Fruit fly (Drosophila melanogaster) whole organism, embryonic: Measurements from ENCODE around the gene CG31103.

ENCODE experiments used
- ATbp ChIP-seq: fragments of 200-800 bp; sonication (Bioruptor generic); optimal IDR thresholded peaks from 2 replicates; lab custom pipeline; 2017; ENCODE audit warnings: missing biosample characterization, mild to moderate bottlenecking, missing genetic modification characterization, missing genetic modification reagents
- C15 ChIP-seq: fragments of 200-800 bp; sonication (Bioruptor generic); IDR thresholded peaks from 3 replicates; pipeline ENCODE4 v1.3.6; 2022; ENCODE audit warnings: missing biosample characterization, missing genetic modification characterization
- CG12155 ChIP-seq: fragments of 200-800 bp; sonication (Bioruptor generic); optimal IDR thresholded peaks from 3 replicates; lab custom pipeline; 2016; ENCODE audit warnings: missing biosample characterization, missing genetic modification characterization
- CG1233 ChIP-seq: fragments of 200-800 bp; sonication (Bioruptor generic); optimal IDR thresholded peaks from 4 replicates; lab custom pipeline; 2018; ENCODE audit warnings: missing biosample characterization, mild to moderate bottlenecking, missing genetic modification characterization
- CG12744 ChIP-seq: fragments of 200-800 bp; sonication (Bioruptor generic); optimal IDR thresholded peaks from 2 replicates; lab custom pipeline; 2016; ENCODE audit warnings: missing biosample characterization, missing genetic modification characterization
- CG17359 ChIP-seq: fragments of 200-800 bp; sonication (Bioruptor generic); optimal IDR thresholded peaks from 3 replicates; lab custom pipeline; 2018; ENCODE audit warnings: missing biosample characterization, mild to moderate bottlenecking, missing genetic modification characterization, moderate library complexity
- CG17361 ChIP-seq: fragments of 200-800 bp; sonication (Bioruptor generic); IDR thresholded peaks from 3 replicates; pipeline ENCODE4 v1.3.6; 2022; ENCODE audit warnings: missing biosample characterization, missing genetic modification characterization
- CG17568 ChIP-seq: fragments of 200-800 bp; sonication (Bioruptor generic); optimal IDR thresholded peaks from 2 replicates; lab custom pipeline; 2018; ENCODE audit warnings: missing biosample characterization, mild to moderate bottlenecking, missing genetic modification characterization, moderate library complexity
- CG1792 ChIP-seq: fragments of 200-800 bp; sonication (Bioruptor generic); optimal IDR thresholded peaks from 2 replicates; lab custom pipeline; 2016; ENCODE audit warnings: missing biosample characterization, missing genetic modification characterization
- CG2889 ChIP-seq: fragments of 200-800 bp; sonication (Bioruptor generic); IDR thresholded peaks from 3 replicates; pipeline ENCODE4 v1.3.6; 2022; ENCODE audit warnings: missing biosample characterization, missing genetic modification characterization
- CG30431 ChIP-seq: fragments of 200-800 bp; sonication (Bioruptor generic); optimal IDR thresholded peaks from 2 replicates; lab custom pipeline; 2017; ENCODE audit warnings: missing biosample characterization, missing genetic modification characterization
- CG33557 ChIP-seq: fragments of 200-800 bp; sonication (Bioruptor generic); optimal IDR thresholded peaks from 2 replicates; lab custom pipeline; 2019; ENCODE audit warnings: missing biosample characterization, mild to moderate bottlenecking, missing genetic modification characterization, moderate library complexity
- CG34422 ChIP-seq: fragments of 200-800 bp; sonication (Bioruptor generic); IDR thresholded peaks from 3 replicates; pipeline ENCODE4 v1.3.6; 2022; ENCODE audit warnings: missing biosample characterization, missing genetic modification characterization
- CG43689 ChIP-seq: fragments of 200-800 bp; sonication (Bioruptor generic); IDR thresholded peaks from 2 replicates; pipeline ENCODE4 v1.3.6; 2022; ENCODE audit warnings: missing biosample characterization, missing genetic modification characterization
- CG6254 ChIP-seq: fragments of 200-800 bp; sonication (Bioruptor generic); optimal IDR thresholded peaks from 3 replicates; lab custom pipeline; 2017; ENCODE audit warnings: mild to moderate bottlenecking, missing biosample characterization, missing genetic modification reagents, missing genetic modification characterization
- CG6272 ChIP-seq: fragments of 200-800 bp; sonication (Bioruptor generic); IDR thresholded peaks from 2 replicates; pipeline ENCODE4 v1.3.6; 2022; ENCODE audit warnings: missing biosample characterization, missing genetic modification characterization
- CG6654 ChIP-seq: fragments of 200-800 bp; sonication (Bioruptor generic); optimal IDR thresholded peaks from 2 replicates; lab custom pipeline; 2017; ENCODE audit warnings: missing biosample characterization, mild to moderate bottlenecking, missing genetic modification characterization
- CG6689 ChIP-seq: fragments of 200-800 bp; sonication (Bioruptor generic); IDR thresholded peaks from 2 replicates; pipeline ENCODE4 v1.3.6; 2022; ENCODE audit warnings: missing biosample characterization, missing genetic modification characterization
- CG8359 ChIP-seq: fragments of 200-800 bp; sonication (Bioruptor generic); optimal IDR thresholded peaks from 2 replicates; lab custom pipeline; 2017; ENCODE audit warnings: missing biosample characterization, mild to moderate bottlenecking, missing genetic modification characterization, borderline replicate concordance
- CG8944 ChIP-seq: fragments of 200-800 bp; sonication (Bioruptor generic); optimal IDR thresholded peaks from 3 replicates; lab custom pipeline; 2016; ENCODE audit warnings: missing biosample characterization, missing genetic modification characterization
- CG9797 ChIP-seq: fragments of 200-800 bp; sonication (Bioruptor generic); optimal IDR thresholded peaks from 3 replicates; lab custom pipeline; 2018; ENCODE audit warnings: missing biosample characterization, mild to moderate bottlenecking, missing genetic modification characterization
- Dek ChIP-seq: fragments of 200-800 bp; sonication (Bioruptor generic); optimal IDR thresholded peaks from 3 replicates; lab custom pipeline; 2019; ENCODE audit warnings: missing biosample characterization, mild to moderate bottlenecking, missing genetic modification characterization, moderate library complexity
- Dref ChIP-seq: fragments of 200-800 bp; sonication (Bioruptor generic); IDR thresholded peaks from 2 replicates; pipeline ENCODE4 v1.3.6; 2022; ENCODE audit warnings: missing biosample characterization, missing genetic modification characterization
- E2f2 ChIP-seq: fragments of 200-800 bp; sonication (Bioruptor generic); IDR thresholded peaks from 2 replicates; pipeline ENCODE4 v1.3.6; 2022; ENCODE audit warnings: missing biosample characterization, missing genetic modification characterization
- Ets65A ChIP-seq: fragments of 200-800 bp; sonication (Bioruptor generic); peaks from one replicate; lab custom pipeline; 2016; ENCODE audit warnings: missing biosample characterization, missing genetic modification characterization
- Ets97D ChIP-seq: fragments of 200-800 bp; sonication (Bioruptor generic); optimal IDR thresholded peaks from 3 replicates; lab custom pipeline; 2016; ENCODE audit warnings: missing biosample characterization, missing genetic modification characterization
- Fer3 ChIP-seq: fragments of 200-800 bp; sonication (Bioruptor generic); optimal IDR thresholded peaks from 2 replicates; lab custom pipeline; 2018; ENCODE audit warnings: missing biosample characterization, mild to moderate bottlenecking, missing genetic modification characterization, moderate library complexity
- Hr39 ChIP-seq: fragments of >200 bp; optimal IDR thresholded peaks from 2 replicates; lab custom pipeline; 2017
- Lpt ChIP-seq: fragments of >200 bp; optimal IDR thresholded peaks from 2 replicates; lab custom pipeline; 2018; ENCODE audit warnings: missing biosample characterization, missing genetic modification characterization
- Med ChIP-seq: fragments of 200-800 bp; sonication (Bioruptor generic); peaks from one replicate; lab custom pipeline; 2016; ENCODE audit warnings: missing biosample characterization, missing genetic modification characterization, mild to moderate bottlenecking, inconsistent platforms, moderate library complexity
- Meics ChIP-seq: fragments of 200-800 bp; sonication (Bioruptor generic); optimal IDR thresholded peaks from 2 replicates; lab custom pipeline; 2017; ENCODE audit warnings: missing biosample characterization, mild to moderate bottlenecking, missing genetic modification characterization
- NC2β ChIP-seq: fragments of 200-800 bp; sonication (Bioruptor generic); optimal IDR thresholded peaks from 2 replicates; lab custom pipeline; 2016; ENCODE audit warnings: missing biosample characterization, missing genetic modification characterization
- Ravus ChIP-seq: fragments of 200-800 bp; sonication (Bioruptor generic); IDR thresholded peaks from 2 replicates; pipeline ENCODE4 v1.3.6; 2022; ENCODE audit warnings: missing biosample characterization, missing genetic modification characterization
- Rfx ChIP-seq: fragments of 200-800 bp; sonication (Bioruptor generic); IDR thresholded peaks from 2 replicates; pipeline ENCODE4 v1.3.6; 2022; ENCODE audit warnings: missing biosample characterization, missing genetic modification characterization
- Spps ChIP-seq: fragments of 200-800 bp; sonication (Bioruptor generic); optimal IDR thresholded peaks from 2 replicates; lab custom pipeline; 2018; ENCODE audit warnings: missing biosample characterization, mild to moderate bottlenecking, missing genetic modification characterization
- Sry-β ChIP-seq: fragments of 200-800 bp; sonication (Bioruptor generic); optimal IDR thresholded peaks from 2 replicates; lab custom pipeline; 2018; ENCODE audit warnings: missing biosample characterization, mild to moderate bottlenecking, missing genetic modification characterization, moderate library complexity
- Trl ChIP-seq, 3 experiments: fragments of >200 bp in 2 of 3; fragments of 200-800 bp in 1 of 3; sonication (Bioruptor generic) in 1 of 3; optimal IDR thresholded peaks; 2 replicates in 1 of 3; 3 replicates in 2 of 3; lab custom pipeline; 2016 to 2017; ENCODE audit warnings: missing biosample characterization in 1 of 3, missing genetic modification characterization in 1 of 3
- ab ChIP-seq: fragments of 200-800 bp; sonication (Bioruptor generic); optimal IDR thresholded peaks from 2 replicates; lab custom pipeline; 2016; ENCODE audit warnings: missing biosample characterization, missing genetic modification characterization
- ac ChIP-seq: fragments of 200-800 bp; sonication (Bioruptor generic); optimal IDR thresholded peaks from 3 replicates; lab custom pipeline; 2017; ENCODE audit warnings: missing biosample characterization, mild to moderate bottlenecking, missing genetic modification characterization
- aop ChIP-seq: fragments of 200-800 bp; sonication (Bioruptor generic); IDR thresholded peaks from 2 replicates; pipeline ENCODE4 v1.3.6; 2022; ENCODE audit warnings: missing biosample characterization, missing genetic modification characterization
- bbx ChIP-seq: fragments of 200-800 bp; sonication (Bioruptor generic); IDR thresholded peaks from 2 replicates; pipeline ENCODE4 v1.3.6; 2022; ENCODE audit warnings: missing biosample characterization, missing genetic modification characterization; ENCODE audit not compliant: partially characterized antibody
- cwo ChIP-seq: fragments of 200-800 bp; sonication (Bioruptor generic); optimal IDR thresholded peaks from 3 replicates; lab custom pipeline; 2017; ENCODE audit warnings: missing biosample characterization, missing genetic modification characterization, mild to moderate bottlenecking, moderate library complexity, missing genetic modification reagents
- fu2 ChIP-seq: fragments of 200-800 bp; sonication (Bioruptor generic); optimal IDR thresholded peaks from 2 replicates; lab custom pipeline; 2016; ENCODE audit warnings: missing biosample characterization, missing genetic modification characterization
- gsb-n ChIP-seq: fragments of 200-800 bp; sonication (Bioruptor generic); optimal IDR thresholded peaks from 3 replicates; lab custom pipeline; 2018; ENCODE audit warnings: missing biosample characterization, mild to moderate bottlenecking, missing genetic modification characterization
- hth ChIP-seq: fragments of >200 bp; optimal IDR thresholded peaks from 2 replicates; lab custom pipeline; 2017; ENCODE audit warnings: inconsistent platforms
- jumu ChIP-seq: fragments of 200-800 bp; sonication (Bioruptor generic); optimal IDR thresholded peaks from 3 replicates; lab custom pipeline; 2016; ENCODE audit warnings: missing biosample characterization, missing genetic modification characterization
- p53 ChIP-seq: fragments of 200-800 bp; sonication (Bioruptor generic); optimal IDR thresholded peaks from 2 replicates; lab custom pipeline; 2016; ENCODE audit warnings: missing biosample characterization, missing genetic modification characterization
- scrt ChIP-seq: fragments of 200-800 bp; sonication (Bioruptor generic); optimal IDR thresholded peaks from 2 replicates; lab custom pipeline; 2018; ENCODE audit warnings: missing biosample characterization, mild to moderate bottlenecking, missing genetic modification characterization, moderate library complexity
- ssp ChIP-seq: fragments of 200-800 bp; sonication (Bioruptor generic); IDR thresholded peaks from 2 replicates; pipeline ENCODE4 v1.3.6; 2022; ENCODE audit warnings: missing biosample characterization, missing genetic modification characterization
- tup ChIP-seq: fragments of 200-800 bp; sonication (Bioruptor generic); optimal IDR thresholded peaks from 2 replicates; lab custom pipeline; 2016; ENCODE audit warnings: missing biosample characterization, mild to moderate bottlenecking, missing genetic modification characterization, moderate library complexity
- unc-4 ChIP-seq: fragments of 200-800 bp; sonication (Bioruptor generic); IDR thresholded peaks from 2 replicates; pipeline ENCODE4 v1.3.6; 2022; ENCODE audit warnings: missing biosample characterization, missing genetic modification characterization; ENCODE audit not compliant: partially characterized antibody
- z ChIP-seq: fragments of 200-800 bp; sonication (Bioruptor generic); IDR thresholded peaks from 3 replicates; pipeline ENCODE4 v1.3.6; 2022; ENCODE audit warnings: missing biosample characterization, missing genetic modification characterization

The CG31103 gene

DNA sequence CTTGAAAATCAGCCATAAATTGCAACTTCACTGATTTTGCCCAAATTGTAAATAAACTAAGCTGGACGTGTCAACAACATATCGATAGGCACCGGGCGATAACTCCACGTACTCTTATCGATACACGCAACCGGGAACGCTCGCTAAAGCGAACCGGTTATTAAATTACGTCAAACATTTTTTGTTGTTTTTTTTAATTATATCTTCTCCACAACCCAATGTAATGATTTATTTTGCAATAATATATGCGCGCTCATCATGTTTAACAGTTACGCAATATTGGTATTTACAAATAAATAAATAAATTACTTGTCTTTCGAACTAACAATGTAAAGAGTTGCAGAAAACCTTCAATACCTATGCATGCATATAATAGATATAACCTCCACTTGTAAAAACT is 4.0 kb upstream of the CG31103 start, which contains the start of gene Saysd1 (continued):
- TF ChIP-seq Ets65A (GFP tag; lab: Kevin White, UChicago) = peak; percentile 50
- TF ChIP-seq scrt (GFP tag; lab: Kevin White, UChicago) = no peak
- peak; percentile 11 for TF ChIP-seq CG33557
- TF ChIP-seq Lpt (GFP tag; lab: Kevin White, UChicago) = no peak
- TF ChIP-seq hth (lab: Kevin White, UChicago) = no peak
- peak; percentile 45 for TF ChIP-seq CG17359
- TF ChIP-seq Dek (tag; lab: Kevin White, UChicago) = no peak
- no peak for TF ChIP-seq tup (GFP tag; lab: Kevin White, UChicago)
- no peak for TF ChIP-seq cwo (GFP tag; lab: Kevin White, UChicago)
- no peak for TF ChIP-seq Sry-β
- peak; percentile 92 for TF ChIP-seq bbx
- TF ChIP-seq Meics (GFP tag; lab: Kevin White, UChicago) = peak; percentile 44
- 0 out of 2 replicates have a peak, but pooled peaks have one; percentile 21 for TF ChIP-seq CG6689 (GFP tag; lab: Robert Waterston, UW)
- TF ChIP-seq Ravus (GFP tag; lab: Robert Waterston, UW) = no peak
- TF ChIP-seq CG12155 (GFP tag; lab: Kevin White, UChicago) = no peak
- TF ChIP-seq Fer3 (tag; lab: Kevin White, UChicago) = peak; percentile 31
- TF ChIP-seq CG8944 (GFP tag; lab: Kevin White, UChicago) = no peak
- no peak for TF ChIP-seq CG6254 (GFP tag; lab: Kevin White, UChicago)
- peak; percentile 37; the same call in 1 of the 2 replicates for TF ChIP-seq ssp (GFP tag; lab: Robert Waterston, UW)
- no peak for TF ChIP-seq CG17568 (GFP tag; lab: Kevin White, UChicago)
- TF ChIP-seq ab = no peak
- no peak; the same call in 2 of the 3 replicates for TF ChIP-seq CG34422 (GFP tag; lab: Robert Waterston, UW)
- TF ChIP-seq z (GFP tag; lab: Robert Waterston, UW) = no peak
- no peak for TF ChIP-seq ac (GFP tag; lab: Kevin White, UChicago)
- no peak for TF ChIP-seq Hr39 (lab: Kevin White, UChicago)
- peak; percentile 26 for TF ChIP-seq Ets97D
- no peak for TF ChIP-seq CG30431
- no peak for TF ChIP-seq CG6654 (GFP tag; lab: Kevin White, UChicago)
- no peak for TF ChIP-seq NC2β
- peak; percentile 16 for TF ChIP-seq jumu (GFP tag; lab: Kevin White, UChicago)
- TF ChIP-seq E2f2 (GFP tag; lab: Robert Waterston, UW) = peak; percentile 32; the same call in 1 of the 2 replicates
- TF ChIP-seq fu2 (GFP tag; lab: Kevin White, UChicago) = no peak
- TF ChIP-seq C15 (GFP tag; lab: Robert Waterston, UW) = no peak
- no peak for TF ChIP-seq Trl (optimal IDR thresholded peaks at IDR 0.05; lab: Kevin White, UChicago)
- TF ChIP-seq Trl (GFP tag; optimal IDR thresholded peaks at IDR 0.05; lab: Kevin White, UChicago) = peak; percentile 11
- no peak for TF ChIP-seq aop
- no peak for TF ChIP-seq gsb-n (tag; lab: Kevin White, UChicago)
- TF ChIP-seq CG1792 (GFP tag; lab: Kevin White, UChicago) = peak; percentile 1
- no peak for TF ChIP-seq Spps (tag; lab: Kevin White, UChicago)
- TF ChIP-seq p53 (GFP tag; lab: Kevin White, UChicago) = no peak
- TF ChIP-seq CG12744 (GFP tag; lab: Kevin White, UChicago) = no peak
- TF ChIP-seq CG8359 (GFP tag; lab: Kevin White, UChicago) = no peak
- TF ChIP-seq Med (GFP tag; lab: Kevin White, UChicago) = peak; percentile 84
- no peak for TF ChIP-seq ATbp (GFP tag; lab: Kevin White, UChicago)
- no peak for TF ChIP-seq CG2889
- TF ChIP-seq unc-4 (GFP tag; lab: Robert Waterston, UW) = peak; percentile 83
- 0 out of 3 replicates have a peak, but pooled peaks have one; percentile 39 for TF ChIP-seq CG17361
- peak; percentile 13 for TF ChIP-seq CG1233 (GFP tag; lab: Kevin White, UChicago)
- TF ChIP-seq Dref (GFP tag; lab: Robert Waterston, UW) = peak; percentile 92
- no peak for TF ChIP-seq CG43689
- peak; percentile 79 for TF ChIP-seq Rfx (GFP tag; lab: Robert Waterston, UW)
- TF ChIP-seq CG9797 (GFP tag; lab: Kevin White, UChicago) = no peak
- TF ChIP-seq CG6272 (GFP tag; lab: Robert Waterston, UW) = no peak
